Fruit fly (Drosophila melanogaster) whole organism, embryonic: ENCODE measurements around the gene CG11307.

Experiments used
- Aef1 ChIP-seq: fragments of 200-800 bp; sonication (Bioruptor generic); IDR thresholded peaks from 3 replicates; pipeline ENCODE4 v1.3.6; 2022; ENCODE audit warnings: missing biosample characterization, missing genetic modification characterization
- CG10267 ChIP-seq: fragments of 200-800 bp; sonication (Bioruptor generic); optimal IDR thresholded peaks from 2 replicates; lab custom pipeline; 2018; ENCODE audit warnings: missing biosample characterization, mild to moderate bottlenecking, missing genetic modification characterization, moderate library complexity
- CG11085 ChIP-seq: fragments of 200-800 bp; sonication (Bioruptor generic); IDR thresholded peaks from 2 replicates; pipeline ENCODE4 v1.3.6; 2022; ENCODE audit warnings: missing biosample characterization, missing genetic modification characterization
- CG11456 ChIP-seq: fragments of 200-800 bp; sonication (Bioruptor generic); IDR thresholded peaks from 3 replicates; pipeline ENCODE4 v1.3.6; 2022; ENCODE audit warnings: missing biosample characterization, missing genetic modification characterization
- CG11696 ChIP-seq: fragments of 200-800 bp; sonication (Bioruptor generic); IDR thresholded peaks from 2 replicates; pipeline ENCODE4 v1.3.6; 2022; ENCODE audit warnings: missing biosample characterization, missing genetic modification characterization
- CG12299 ChIP-seq: fragments of 200-800 bp; sonication (Bioruptor generic); optimal IDR thresholded peaks from 2 replicates; lab custom pipeline; 2018; ENCODE audit warnings: missing biosample characterization, mild to moderate bottlenecking, missing genetic modification characterization
- CG13296 ChIP-seq: fragments of 200-800 bp; sonication (Bioruptor generic); optimal IDR thresholded peaks from 3 replicates; lab custom pipeline; 2018; ENCODE audit warnings: missing biosample characterization, mild to moderate bottlenecking, missing genetic modification characterization
- CG13424 ChIP-seq: fragments of 200-800 bp; sonication (Bioruptor generic); optimal IDR thresholded peaks from 2 replicates; lab custom pipeline; 2019; ENCODE audit warnings: missing biosample characterization, mild to moderate bottlenecking, missing genetic modification characterization, moderate library complexity
- CG15011 ChIP-seq: fragments of 200-800 bp; sonication (Bioruptor generic); optimal IDR thresholded peaks from 3 replicates; lab custom pipeline; 2018; ENCODE audit warnings: missing biosample characterization, mild to moderate bottlenecking, missing genetic modification characterization
- CG15601 ChIP-seq: fragments of 200-800 bp; sonication (Bioruptor generic); optimal IDR thresholded peaks from 3 replicates; lab custom pipeline; 2019; ENCODE audit warnings: missing biosample characterization, mild to moderate bottlenecking, missing genetic modification characterization, moderate library complexity
- CG15696 ChIP-seq: fragments of 200-800 bp; sonication (Bioruptor generic); optimal IDR thresholded peaks from 2 replicates; lab custom pipeline; 2019; ENCODE audit warnings: missing biosample characterization, mild to moderate bottlenecking, missing genetic modification characterization, moderate library complexity
- CG16815 ChIP-seq: fragments of 200-800 bp; sonication (Bioruptor generic); optimal IDR thresholded peaks from 3 replicates; lab custom pipeline; 2017; ENCODE audit warnings: missing biosample characterization, mild to moderate bottlenecking, missing genetic modification characterization
- CG16863 ChIP-seq: fragments of 200-800 bp; sonication (Bioruptor generic); optimal IDR thresholded peaks from 3 replicates; lab custom pipeline; 2016; ENCODE audit warnings: missing biosample characterization, missing genetic modification characterization
- CG17829 ChIP-seq: fragments of 200-800 bp; optimal IDR thresholded peaks from 2 replicates; lab custom pipeline; 2019; ENCODE audit warnings: missing biosample characterization, mild to moderate bottlenecking, missing genetic modification characterization, moderate library complexity
- CG2120 ChIP-seq: fragments of 200-800 bp; sonication (Bioruptor generic); optimal IDR thresholded peaks from 3 replicates; lab custom pipeline; 2016; ENCODE audit warnings: missing biosample characterization, missing genetic modification characterization
- CG2889 ChIP-seq: fragments of 200-800 bp; sonication (Bioruptor generic); IDR thresholded peaks from 3 replicates; pipeline ENCODE4 v1.3.6; 2022; ENCODE audit warnings: missing biosample characterization, missing genetic modification characterization
- CG4328 ChIP-seq: fragments of 200-800 bp; sonication (Bioruptor generic); optimal IDR thresholded peaks from 3 replicates; lab custom pipeline; 2017; ENCODE audit warnings: missing biosample characterization, missing genetic modification reagents, missing genetic modification characterization
- CG4820 ChIP-seq: fragments of 200-800 bp; sonication (Bioruptor generic); optimal IDR thresholded peaks from 3 replicates; lab custom pipeline; 2016; ENCODE audit warnings: missing biosample characterization, missing genetic modification characterization
- CG5180 ChIP-seq: fragments of 200-800 bp; sonication (Bioruptor generic); optimal IDR thresholded peaks from 3 replicates; lab custom pipeline; 2017; ENCODE audit warnings: missing biosample characterization, missing genetic modification characterization, mild to moderate bottlenecking, moderate library complexity, missing genetic modification reagents
- CG6175 ChIP-seq: fragments of 200-800 bp; sonication (Bioruptor generic); IDR thresholded peaks from 3 replicates; pipeline ENCODE4 v1.3.6; 2022; ENCODE audit warnings: missing biosample characterization, missing genetic modification characterization
- Dad ChIP-seq: fragments of 200-800 bp; sonication (Bioruptor generic); optimal IDR thresholded peaks from 3 replicates; lab custom pipeline; 2016; ENCODE audit warnings: missing biosample characterization, missing genetic modification characterization
- Eip74EF ChIP-seq, 2 experiments: fragments of 200-800 bp in 1 of 2; fragments of >200 bp in 1 of 2; sonication (Bioruptor generic) in 1 of 2; optimal IDR thresholded peaks; 2 replicates each; lab custom pipeline; 2017 to 2019; ENCODE audit warnings: missing biosample characterization in 2 of 2, missing genetic modification characterization in 2 of 2, mild to moderate bottlenecking in 1 of 2, moderate library complexity in 1 of 2
- HLH54F ChIP-seq: fragments of 200-800 bp; sonication (Bioruptor generic); optimal IDR thresholded peaks from 3 replicates; lab custom pipeline; 2016; ENCODE audit warnings: missing biosample characterization, missing genetic modification characterization
- Hmx ChIP-seq: fragments of 200-800 bp; sonication (Bioruptor generic); optimal IDR thresholded peaks from 2 replicates; lab custom pipeline; 2016; ENCODE audit warnings: missing biosample characterization, missing genetic modification characterization
- Kr ChIP-seq: fragments of 200-800 bp; sonication (Bioruptor generic); optimal IDR thresholded peaks from 2 replicates; lab custom pipeline; 2017; ENCODE audit warnings: missing biosample characterization, mild to moderate bottlenecking, missing genetic modification characterization
- MBD-R2 ChIP-seq: fragments of 200-800 bp; sonication (Bioruptor generic); IDR thresholded peaks from 2 replicates; pipeline ENCODE4 v1.3.6; 2022; ENCODE audit warnings: missing biosample characterization, missing genetic modification characterization
- Max ChIP-seq: fragments of 200-800 bp; sonication (Bioruptor generic); optimal IDR thresholded peaks from 2 replicates; lab custom pipeline; 2016; ENCODE audit warnings: missing biosample characterization, mild to moderate bottlenecking, missing genetic modification characterization
- NC2α ChIP-seq: fragments of 200-800 bp; sonication (Bioruptor generic); optimal IDR thresholded peaks from 2 replicates; lab custom pipeline; 2016; ENCODE audit warnings: missing biosample characterization, missing genetic modification characterization
- Nf-YC ChIP-seq: fragments of 200-800 bp; optimal IDR thresholded peaks from 3 replicates; lab custom pipeline; 2019; ENCODE audit warnings: missing biosample characterization, mild to moderate bottlenecking, missing genetic modification characterization, moderate library complexity
- Pdp1 ChIP-seq, 2 experiments: fragments of 200-800 bp; sonication (Bioruptor generic); optimal IDR thresholded peaks; 3 replicates each; lab custom pipeline; 2016; ENCODE audit warnings: missing biosample characterization in 2 of 2, missing genetic modification characterization in 2 of 2, mild to moderate bottlenecking in 1 of 2, moderate library complexity in 1 of 2
- Rfx ChIP-seq: fragments of 200-800 bp; sonication (Bioruptor generic); IDR thresholded peaks from 2 replicates; pipeline ENCODE4 v1.3.6; 2022; ENCODE audit warnings: missing biosample characterization, missing genetic modification characterization
- Six4 ChIP-seq: fragments of 200-800 bp; sonication (Bioruptor generic); optimal IDR thresholded peaks from 2 replicates; lab custom pipeline; 2016; ENCODE audit warnings: missing biosample characterization, missing genetic modification characterization
- Stat92E ChIP-seq, 3 experiments: fragments of >200 bp in 2 of 3; fragments of 200-800 bp in 1 of 3; sonication (Bioruptor generic) in 1 of 3; optimal IDR thresholded peaks; 2 replicates each; lab custom pipeline; 2017 to 2019; ENCODE audit warnings: missing biosample characterization in 3 of 3, missing genetic modification characterization in 3 of 3, mild to moderate bottlenecking in 1 of 3, moderate library complexity in 1 of 3
- YL-1 ChIP-seq: fragments of 200-800 bp; sonication (Bioruptor generic); optimal IDR thresholded peaks from 3 replicates; lab custom pipeline; 2017; ENCODE audit warnings: missing biosample characterization, mild to moderate bottlenecking, missing genetic modification characterization
- ato ChIP-seq: fragments of 200-800 bp; sonication (Bioruptor generic); IDR thresholded peaks from 2 replicates; pipeline ENCODE4 v1.3.6; 2022; ENCODE audit warnings: missing biosample characterization, missing genetic modification characterization; ENCODE audit not compliant: partially characterized antibody
- bowl ChIP-seq: fragments of 200-800 bp; sonication (Bioruptor generic); IDR thresholded peaks from 2 replicates; pipeline ENCODE4 v1.3.6; 2022; ENCODE audit warnings: missing biosample characterization, missing genetic modification characterization
- bsh ChIP-seq, 2 experiments: fragments of 200-800 bp; sonication (Bioruptor generic); optimal IDR thresholded peaks; 2 replicates each; lab custom pipeline; 2017 to 2018; ENCODE audit warnings: mild to moderate bottlenecking in 2 of 2, missing biosample characterization in 2 of 2, missing genetic modification characterization in 2 of 2, moderate library complexity in 1 of 2
- btn ChIP-seq: fragments of 200-800 bp; sonication (Bioruptor generic); optimal IDR thresholded peaks from 2 replicates; lab custom pipeline; 2016; ENCODE audit warnings: missing biosample characterization, missing genetic modification characterization
- caup ChIP-seq: fragments of 200-800 bp; sonication (Bioruptor generic); optimal IDR thresholded peaks from 3 replicates; lab custom pipeline; 2017; ENCODE audit warnings: missing biosample characterization, mild to moderate bottlenecking, missing genetic modification characterization, moderate library complexity; ENCODE audit not compliant: severe bottlenecking
- kah ChIP-seq: fragments of 200-800 bp; sonication (Bioruptor generic); optimal IDR thresholded peaks from 2 replicates; lab custom pipeline; 2018; ENCODE audit warnings: missing biosample characterization, mild to moderate bottlenecking, missing genetic modification characterization
- lab ChIP-seq: fragments of 200-800 bp; sonication (Bioruptor generic); optimal IDR thresholded peaks from 3 replicates; lab custom pipeline; 2017; ENCODE audit warnings: missing biosample characterization, missing genetic modification characterization, mild to moderate bottlenecking, moderate library complexity, missing genetic modification reagents
- maf-S ChIP-seq: fragments of 200-800 bp; sonication (Bioruptor generic); optimal IDR thresholded peaks from 2 replicates; lab custom pipeline; 2016; ENCODE audit warnings: missing biosample characterization, missing genetic modification characterization
- pan ChIP-seq, 4 experiments: fragments of >200 bp in 3 of 4; fragments of 200-800 bp in 1 of 4; sonication (Bioruptor generic) in 1 of 4; optimal IDR thresholded peaks in 3 of 4; IDR thresholded peaks in 1 of 4; 2 replicates each; pipeline versions ENCODE4 v1.3.6 to Lab custom; 2017 to 2022; ENCODE audit warnings: missing biosample characterization in 2 of 4, missing genetic modification characterization in 2 of 4, mixed read lengths in 1 of 4
- phol ChIP-seq: fragments of 200-800 bp; sonication (Bioruptor generic); optimal IDR thresholded peaks from 3 replicates; lab custom pipeline; 2018; ENCODE audit warnings: missing biosample characterization, mild to moderate bottlenecking, missing genetic modification characterization, moderate library complexity
- scrt ChIP-seq: fragments of 200-800 bp; sonication (Bioruptor generic); optimal IDR thresholded peaks from 2 replicates; lab custom pipeline; 2018; ENCODE audit warnings: missing biosample characterization, mild to moderate bottlenecking, missing genetic modification characterization, moderate library complexity
- sim ChIP-seq: fragments of 200-800 bp; sonication (Bioruptor generic); IDR thresholded peaks from 2 replicates; pipeline ENCODE4 v1.3.6; 2022; ENCODE audit warnings: missing biosample characterization, missing genetic modification characterization
- sob ChIP-seq: fragments of 200-800 bp; sonication (Bioruptor generic); IDR thresholded peaks from 2 replicates; pipeline ENCODE4 v1.3.6; 2022; ENCODE audit warnings: missing biosample characterization, missing genetic modification characterization
- sr ChIP-seq: fragments of 200-800 bp; sonication (Bioruptor generic); IDR thresholded peaks from 3 replicates; pipeline ENCODE4 v1.3.6; 2022; ENCODE audit warnings: missing biosample characterization, missing genetic modification characterization
- trh ChIP-seq: fragments of 200-800 bp; sonication (Bioruptor generic); optimal IDR thresholded peaks from 2 replicates; lab custom pipeline; 2016; ENCODE audit warnings: missing biosample characterization, missing genetic modification characterization
- zf30C ChIP-seq: fragments of 200-800 bp; sonication (Bioruptor generic); optimal IDR thresholded peaks from 3 replicates; lab custom pipeline; 2018; ENCODE audit warnings: missing biosample characterization, mild to moderate bottlenecking, missing genetic modification characterization

Gene CG11307

dm6 chr3L:21640815-21641214 is 23.4 kb downstream of the CG11307 start, which contains the start of gene Atox1 (continued):
- TF ChIP-seq CG16863 (GFP tag; lab: Kevin White, UChicago) (no peak), sim (GFP tag; lab: Robert Waterston, UW) (no peak), Eip74EF (GFP tag; optimal IDR thresholded peaks at IDR 0.05; lab: Kevin White, UChicago) (no peak), Hmx (no peak), sob (GFP tag; lab: Robert Waterston, UW) (peak; percentile 43; the same call in 1 of the 2 replicates), bowl (GFP tag; lab: Robert Waterston, UW) (no peak), caup (GFP tag; lab: Kevin White, UChicago) (no peak), CG13424 (tag; lab: Kevin White, UChicago) (peak; percentile 15), sr (GFP tag; lab: Robert Waterston, UW) (no peak), Aef1 (GFP tag; lab: Robert Waterston, UW) (no peak), lab (peak; percentile 47), HLH54F (GFP tag; lab: Kevin White, UChicago) (no peak), CG15601 (tag; lab: Kevin White, UChicago) (peak; percentile 70), btn (GFP tag; lab: Kevin White, UChicago) (no peak), Pdp1 (GFP tag; optimal IDR thresholded peaks at IDR 0.05; lab: Kevin White, UChicago) (peak; percentile 10 to 53), scrt (no peak), kah (no peak), CG12299 (tag; lab: Kevin White, UChicago) (no peak), NC2α (GFP tag; lab: Kevin White, UChicago) (no peak), CG5180 (GFP tag; lab: Kevin White, UChicago) (no peak), Max (GFP tag; lab: Kevin White, UChicago) (no peak), CG6175 (0 out of 3 replicates have a peak, but pooled peaks have one; percentile 17), CG11456 (GFP tag; lab: Robert Waterston, UW) (peak; percentile 68; the same call in 2 of the 3 replicates), CG15011 (GFP tag; lab: Kevin White, UChicago) (no peak), CG11085 (GFP tag; lab: Robert Waterston, UW) (no peak), YL-1 (GFP tag; lab: Kevin White, UChicago) (peak; percentile 53), Rfx (GFP tag; lab: Robert Waterston, UW) (peak; percentile 82), CG13296 (GFP tag; lab: Kevin White, UChicago) (no peak), trh (GFP tag; lab: Kevin White, UChicago) (no peak), CG17829 (tag; lab: Kevin White, UChicago) (peak; percentile 27), CG4328 (GFP tag; lab: Kevin White, UChicago) (peak; percentile 43), MBD-R2 (GFP tag; lab: Robert Waterston, UW) (peak; percentile 80), Stat92E (GFP tag; optimal IDR thresholded peaks at IDR 0.05; lab: Kevin White, UChicago) (peak in 1 of 3 experiments; percentile 19), CG16815 (GFP tag; lab: Kevin White, UChicago) (no peak), phol (tag; lab: Kevin White, UChicago) (peak; percentile 86), pan (optimal IDR thresholded peaks at IDR 0.05; lab: Kevin White, UChicago) (no peak), pan (GFP tag; optimal IDR thresholded peaks at IDR 0.05 in 1 of 2, IDR thresholded peaks at IDR 0.05 in 1 of 2) (no peak), CG10267 (tag; lab: Kevin White, UChicago) (peak; percentile 56), maf-S (GFP tag; lab: Kevin White, UChicago) (no peak), CG2120 (peak; percentile 37), bsh (GFP tag; optimal IDR thresholded peaks at IDR 0.05; lab: Kevin White, UChicago) (no peak), Kr (GFP tag; lab: Kevin White, UChicago) (no peak), ato (peak; percentile 24; the same call in 1 of the 2 replicates), Dad (no peak), CG4820 (GFP tag; lab: Kevin White, UChicago) (no peak), CG11696 (GFP tag; lab: Robert Waterston, UW) (no peak), Six4 (GFP tag; lab: Kevin White, UChicago) (no peak), CG15696 (no peak), Nf-YC (tag; lab: Kevin White, UChicago) (peak; percentile 41), CG2889 (no peak), zf30C (GFP tag; lab: Kevin White, UChicago) (peak; percentile 78)
